Worm (Caenorhabditis elegans): Measurements from ENCODE around the gene F02E11.7.

- TF ChIP-seq skn-1 (tag; optimal IDR thresholded peaks at IDR 0.05) (no peak), ama-1 (optimal IDR thresholded peaks at IDR 0.05) (no peak), ceh-88 (GFP tag; IDR thresholded peaks at IDR 0.05) (no peak), C04F5.9 (tag; optimal IDR thresholded peaks at IDR 0.05) (no peak), unc-30 (tag; optimal IDR thresholded peaks at IDR 0.05) (no peak), ets-5 (GFP tag; IDR thresholded peaks at IDR 0.05) (no peak), aha-1 (tag; optimal IDR thresholded peaks at IDR 0.05) (no peak), mab-9 (GFP tag; IDR thresholded peaks at IDR 0.05) (no peak), elt-3 (tag; optimal IDR thresholded peaks at IDR 0.05) (no peak), lin-13 (GFP tag; optimal IDR thresholded peaks at IDR 0.05) (no peak), efl-1 (optimal IDR thresholded peaks at IDR 0.05) (no peak), efl-1 (GFP tag; optimal IDR thresholded peaks at IDR 0.05 in 1 of 2) (no peak), snpc-4 (tag; optimal IDR thresholded peaks at IDR 0.05) (no peak), ztf-11 (tag; optimal IDR thresholded peaks at IDR 0.05) (no peak), hlh-17 (GFP tag; optimal IDR thresholded peaks at IDR 0.05; ENCODE audit: borderline replicate concordance) (no peak)
Observed at ce11 chrII:3267365-3267764, at the start of gene F02E11.7.

All from whole organism, L1 larva.